Fruit fly (Drosophila melanogaster): ENCODE measurements around the gene CG32695.

CG32695 gene

dm6 chrX:9873917-9874316, at the start of gene CG32695:
Gene CG32695 (minus strand): TSS chrX:9874057.
- TF ChIP-seq h (optimal IDR thresholded peaks at IDR 0.05) (no peak), ttk (optimal IDR thresholded peaks at IDR 0.05) (no peak), Sin3A (optimal IDR thresholded peaks at IDR 0.05) (no peak), Myc (optimal IDR thresholded peaks at IDR 0.05) (no peak), psq (optimal IDR thresholded peaks at IDR 0.05) (no peak), insv (optimal IDR thresholded peaks at IDR 0.05) (no peak)

dm6 chrX:9911751-9912150, 37.9 kb upstream of the CG32695 start:
- TF ChIP-seq h (optimal IDR thresholded peaks at IDR 0.05): no peak
- TF ChIP-seq insv (optimal IDR thresholded peaks at IDR 0.05): no peak
- no peak for TF ChIP-seq Sin3A (optimal IDR thresholded peaks at IDR 0.05)
- no peak for TF ChIP-seq psq (optimal IDR thresholded peaks at IDR 0.05)
- no peak for TF ChIP-seq Myc (optimal IDR thresholded peaks at IDR 0.05)
- TF ChIP-seq ttk (optimal IDR thresholded peaks at IDR 0.05): no peak

dm6 chrX:9911026-9911425, 37.2 kb upstream of the CG32695 start, which contains the start of gene CG1986:
Gene CG1986 (minus strand): TSS chrX:9911126.
- no peak for TF ChIP-seq insv (optimal IDR thresholded peaks at IDR 0.05)
- TF ChIP-seq Sin3A (optimal IDR thresholded peaks at IDR 0.05): no peak
- no peak for TF ChIP-seq psq (optimal IDR thresholded peaks at IDR 0.05)
- no peak for TF ChIP-seq ttk (optimal IDR thresholded peaks at IDR 0.05)
- TF ChIP-seq h (optimal IDR thresholded peaks at IDR 0.05): no peak

DNA sequence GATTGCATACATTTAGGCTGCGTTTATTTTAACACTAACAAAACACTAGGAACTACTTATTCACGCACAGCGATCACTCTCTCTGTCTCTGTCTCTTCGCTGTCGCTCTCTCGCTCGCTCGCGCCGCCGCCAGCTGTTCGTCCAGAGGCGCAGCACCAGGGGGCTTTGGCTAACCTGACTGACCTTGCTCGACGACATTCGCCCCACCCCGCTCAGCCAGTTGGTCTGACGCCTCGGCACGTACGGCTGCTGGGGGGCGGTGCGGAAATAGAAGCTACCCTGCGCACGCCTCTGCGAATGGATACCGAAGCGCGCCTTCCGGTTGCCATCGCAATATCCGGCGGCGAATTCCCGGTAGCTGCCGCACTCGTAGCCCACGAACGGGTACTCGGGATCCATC, 35.5 kb upstream of the CG32695 start:
- no peak for TF ChIP-seq Myc (optimal IDR thresholded peaks at IDR 0.05)
- TF ChIP-seq insv (optimal IDR thresholded peaks at IDR 0.05): no peak
- no peak for TF ChIP-seq psq (optimal IDR thresholded peaks at IDR 0.05)
- no peak for TF ChIP-seq ttk (optimal IDR thresholded peaks at IDR 0.05)
- no peak for TF ChIP-seq h (optimal IDR thresholded peaks at IDR 0.05)
- TF ChIP-seq Sin3A (optimal IDR thresholded peaks at IDR 0.05): no peak

DNA sequence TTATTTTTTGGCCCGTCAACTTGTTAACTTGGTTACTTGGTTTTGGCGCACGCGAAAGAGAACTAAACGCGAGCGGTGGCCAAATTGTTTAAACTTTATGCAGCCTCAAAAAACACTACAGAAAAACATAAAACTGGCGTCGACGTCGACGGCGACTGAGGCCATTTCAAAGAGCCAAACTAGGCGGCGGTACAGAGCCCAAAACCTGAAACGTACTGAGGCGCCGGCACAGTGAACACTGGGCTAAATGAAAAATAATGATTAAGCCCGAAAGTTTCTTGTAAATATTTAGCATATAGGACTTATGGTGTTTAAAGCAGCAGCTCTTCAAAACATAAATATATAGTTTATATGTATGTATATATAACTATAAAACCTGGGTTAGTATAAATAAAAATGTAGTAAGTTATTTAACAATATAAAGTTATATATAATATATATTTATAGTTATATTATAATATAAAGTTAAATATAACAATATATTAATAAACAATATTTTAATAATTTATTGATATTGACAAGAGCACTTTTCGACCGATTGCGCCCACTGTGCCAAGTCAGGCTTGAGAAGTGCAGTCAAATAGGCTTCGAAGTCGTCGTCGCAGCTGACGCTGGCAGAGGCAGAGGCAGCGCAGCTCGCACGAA, 25.8 kb upstream of the CG32695 start, which contains the start of gene CG15249:
CG15249 (minus strand) TSS at position 51 of the 645 bp plus-strand sequence.
- TF ChIP-seq h (optimal IDR thresholded peaks at IDR 0.05) (no peak), ttk (optimal IDR thresholded peaks at IDR 0.05) (no peak), Sin3A (optimal IDR thresholded peaks at IDR 0.05) (no peak), insv (optimal IDR thresholded peaks at IDR 0.05) (no peak), Myc (optimal IDR thresholded peaks at IDR 0.05) (no peak), psq (optimal IDR thresholded peaks at IDR 0.05) (no peak)

dm6 chrX:9897599-9897998, 23.7 kb upstream of the CG32695 start:
- no peak for TF ChIP-seq Myc (optimal IDR thresholded peaks at IDR 0.05)
- TF ChIP-seq ttk (optimal IDR thresholded peaks at IDR 0.05): no peak
- TF ChIP-seq h (optimal IDR thresholded peaks at IDR 0.05): no peak
- no peak for TF ChIP-seq Sin3A (optimal IDR thresholded peaks at IDR 0.05)
- TF ChIP-seq psq (optimal IDR thresholded peaks at IDR 0.05): no peak
- TF ChIP-seq insv (optimal IDR thresholded peaks at IDR 0.05): no peak

dm6 chrX:9892834-9893233, 19.0 kb upstream of the CG32695 start:
- no peak for TF ChIP-seq insv (optimal IDR thresholded peaks at IDR 0.05)
- TF ChIP-seq ttk (optimal IDR thresholded peaks at IDR 0.05): no peak
- TF ChIP-seq h (optimal IDR thresholded peaks at IDR 0.05): no peak
- no peak for TF ChIP-seq Sin3A (optimal IDR thresholded peaks at IDR 0.05)
- no peak for TF ChIP-seq Myc (optimal IDR thresholded peaks at IDR 0.05)
- no peak for TF ChIP-seq psq (optimal IDR thresholded peaks at IDR 0.05)

dm6 chrX:9889686-9890085, 15.8 kb upstream of the CG32695 start:
- no peak for TF ChIP-seq psq (optimal IDR thresholded peaks at IDR 0.05)
- no peak for TF ChIP-seq Sin3A (optimal IDR thresholded peaks at IDR 0.05)
- TF ChIP-seq h (optimal IDR thresholded peaks at IDR 0.05): no peak
- TF ChIP-seq ttk (optimal IDR thresholded peaks at IDR 0.05): no peak
- TF ChIP-seq insv (optimal IDR thresholded peaks at IDR 0.05): no peak
- no peak for TF ChIP-seq Myc (optimal IDR thresholded peaks at IDR 0.05)

DNA sequence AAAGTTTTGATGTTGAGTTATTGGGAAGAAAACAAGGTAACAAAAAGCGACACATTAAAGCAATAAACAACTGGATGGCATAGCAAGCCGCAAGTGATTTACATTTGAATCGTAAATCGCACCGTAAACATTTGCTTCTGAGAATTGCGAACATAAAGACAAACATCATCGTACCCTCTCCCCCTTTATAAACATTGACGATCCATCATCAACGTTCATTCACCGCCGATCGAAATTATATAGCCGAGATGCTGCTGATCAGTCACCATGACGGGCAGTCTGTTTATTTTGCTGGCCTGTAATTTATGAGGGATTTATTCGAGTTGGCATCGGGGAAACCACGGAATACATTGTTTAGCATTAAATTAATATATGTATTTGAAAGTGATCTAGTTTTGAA, 11.5 kb upstream of the CG32695 start:
- TF ChIP-seq insv (optimal IDR thresholded peaks at IDR 0.05): no peak
- TF ChIP-seq psq (optimal IDR thresholded peaks at IDR 0.05): no peak
- no peak for TF ChIP-seq h (optimal IDR thresholded peaks at IDR 0.05)
- no peak for TF ChIP-seq Sin3A (optimal IDR thresholded peaks at IDR 0.05)
- no peak for TF ChIP-seq ttk (optimal IDR thresholded peaks at IDR 0.05)
- TF ChIP-seq Myc (optimal IDR thresholded peaks at IDR 0.05): no peak

dm6 chrX:9884221-9884620, 10.4 kb upstream of the CG32695 start, which contains the start of gene CG9691:
Gene CG9691 (plus strand): TSS chrX:9884442.
- TF ChIP-seq psq (optimal IDR thresholded peaks at IDR 0.05) (no peak), Myc (optimal IDR thresholded peaks at IDR 0.05) (no peak), Sin3A (optimal IDR thresholded peaks at IDR 0.05) (no peak), h (optimal IDR thresholded peaks at IDR 0.05) (no peak), ttk (optimal IDR thresholded peaks at IDR 0.05) (no peak), insv (optimal IDR thresholded peaks at IDR 0.05) (no peak)

DNA sequence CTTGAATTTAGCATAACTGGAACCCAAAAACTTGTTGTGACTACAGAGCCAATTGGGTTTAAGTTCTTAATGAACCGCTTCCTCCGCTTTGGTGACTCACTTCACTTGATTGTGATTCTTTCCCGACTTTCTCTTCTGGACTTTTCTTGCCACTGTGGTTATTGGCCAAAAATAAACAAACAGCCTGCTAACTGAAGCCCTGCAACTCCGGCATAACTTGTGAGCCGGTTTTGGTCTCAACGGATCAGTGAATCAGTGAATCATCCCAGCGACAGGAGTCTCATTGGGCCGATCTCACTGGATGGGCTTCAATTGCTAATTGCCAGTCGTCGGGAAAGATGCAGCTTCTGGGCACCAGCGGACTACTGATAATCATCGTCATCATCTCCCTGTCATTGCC, 9.0 kb upstream of the CG32695 start:
- no peak for TF ChIP-seq psq (optimal IDR thresholded peaks at IDR 0.05)
- no peak for TF ChIP-seq Sin3A (optimal IDR thresholded peaks at IDR 0.05)
- no peak for TF ChIP-seq ttk (optimal IDR thresholded peaks at IDR 0.05)
- no peak for TF ChIP-seq insv (optimal IDR thresholded peaks at IDR 0.05)
- TF ChIP-seq Myc (optimal IDR thresholded peaks at IDR 0.05): no peak

DNA sequence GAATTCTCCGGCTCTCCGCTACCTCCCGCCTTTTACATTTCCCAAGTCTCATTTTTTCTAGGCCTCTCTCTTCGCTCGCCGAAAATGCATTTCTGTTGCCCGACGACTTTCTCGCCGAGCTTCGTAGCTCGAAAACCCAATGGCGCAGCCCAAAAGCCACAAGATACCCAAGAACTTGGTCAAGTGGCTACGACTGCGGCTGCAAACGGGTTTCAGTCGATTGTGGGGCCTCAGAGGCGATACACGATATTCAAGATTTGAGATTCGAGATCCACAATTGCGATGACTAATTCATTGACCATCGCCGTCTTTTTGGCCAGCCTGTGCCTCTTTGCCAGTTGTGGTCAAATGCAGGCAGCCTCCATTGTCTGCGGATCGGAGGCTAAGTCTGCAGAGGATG, 7.9 kb upstream of the CG32695 start, which contains the start of gene CG9689:
CG9689 (plus strand) TSS at position 208 of the 400 bp plus-strand sequence.
- TF ChIP-seq insv (optimal IDR thresholded peaks at IDR 0.05) (no peak), Sin3A (optimal IDR thresholded peaks at IDR 0.05) (no peak), Myc (optimal IDR thresholded peaks at IDR 0.05) (no peak), psq (optimal IDR thresholded peaks at IDR 0.05) (no peak), ttk (optimal IDR thresholded peaks at IDR 0.05) (no peak), h (optimal IDR thresholded peaks at IDR 0.05) (no peak)

- no peak for TF ChIP-seq h (optimal IDR thresholded peaks at IDR 0.05)
- TF ChIP-seq ttk (optimal IDR thresholded peaks at IDR 0.05): no peak
- no peak for TF ChIP-seq insv (optimal IDR thresholded peaks at IDR 0.05)
- TF ChIP-seq psq (optimal IDR thresholded peaks at IDR 0.05): no peak
- TF ChIP-seq Sin3A (optimal IDR thresholded peaks at IDR 0.05): no peak
- TF ChIP-seq Myc (optimal IDR thresholded peaks at IDR 0.05): no peak
Measured at dm6 chrX:9879570-9879969, 5.7 kb upstream of the CG32695 start, which contains the start of gene CG9686. Gene CG9686 (plus strand): TSS chrX:9879870.

All from Kc167 (cell line).